Fruit fly (Drosophila melanogaster) whole organism, embryonic: Measurements from ENCODE around the gene Ctr1A.

Experiments used
- ATbp ChIP-seq: fragments of 200-800 bp; sonication (Bioruptor generic); optimal IDR thresholded peaks from 2 replicates; lab custom pipeline; 2017; ENCODE audit warnings: missing biosample characterization, mild to moderate bottlenecking, missing genetic modification characterization, missing genetic modification reagents
- Ada2b ChIP-seq: fragments of 200-800 bp; sonication (Bioruptor generic); IDR thresholded peaks from 2 replicates; pipeline ENCODE4 v1.3.6; 2022; ENCODE audit warnings: missing biosample characterization, missing genetic modification characterization
- Atf-2 ChIP-seq: fragments of 200-800 bp; sonication (Bioruptor generic); optimal IDR thresholded peaks from 2 replicates; lab custom pipeline; 2016; ENCODE audit warnings: missing biosample characterization, missing genetic modification characterization
- Atf6 ChIP-seq: fragments of 200-800 bp; sonication (Bioruptor generic); IDR thresholded peaks from 2 replicates; pipeline ENCODE4 v1.3.6; 2022; ENCODE audit warnings: missing biosample characterization, missing genetic modification characterization
- CG12391 ChIP-seq: fragments of 200-800 bp; sonication (Bioruptor generic); optimal IDR thresholded peaks from 3 replicates; lab custom pipeline; 2018; ENCODE audit warnings: missing biosample characterization, mild to moderate bottlenecking, missing genetic modification characterization, moderate library complexity
- CG12942 ChIP-seq: fragments of 200-800 bp; sonication (Bioruptor generic); optimal IDR thresholded peaks from 3 replicates; lab custom pipeline; 2016; ENCODE audit warnings: missing biosample characterization, missing genetic modification characterization
- CG14860 ChIP-seq: fragments of 200-800 bp; sonication (Bioruptor generic); IDR thresholded peaks from 3 replicates; pipeline ENCODE4 v1.3.6; 2022; ENCODE audit warnings: missing biosample characterization, missing genetic modification characterization; ENCODE audit not compliant: partially characterized antibody
- CG16815 ChIP-seq: fragments of 200-800 bp; sonication (Bioruptor generic); optimal IDR thresholded peaks from 3 replicates; lab custom pipeline; 2017; ENCODE audit warnings: missing biosample characterization, mild to moderate bottlenecking, missing genetic modification characterization
- CG17568 ChIP-seq: fragments of 200-800 bp; sonication (Bioruptor generic); optimal IDR thresholded peaks from 2 replicates; lab custom pipeline; 2018; ENCODE audit warnings: missing biosample characterization, mild to moderate bottlenecking, missing genetic modification characterization, moderate library complexity
- CG2129 ChIP-seq: fragments of 200-800 bp; sonication (Bioruptor generic); IDR thresholded peaks from 2 replicates; pipeline ENCODE4 v1.3.6; 2022; ENCODE audit warnings: missing biosample characterization, missing genetic modification characterization; ENCODE audit not compliant: partially characterized antibody
- CG2889 ChIP-seq: fragments of 200-800 bp; sonication (Bioruptor generic); IDR thresholded peaks from 3 replicates; pipeline ENCODE4 v1.3.6; 2022; ENCODE audit warnings: missing biosample characterization, missing genetic modification characterization
- CG3065 ChIP-seq: fragments of 200-800 bp; sonication (Bioruptor generic); optimal IDR thresholded peaks from 2 replicates; lab custom pipeline; 2016; ENCODE audit warnings: missing biosample characterization, missing genetic modification characterization
- CG3281 ChIP-seq: fragments of 200-800 bp; sonication (Bioruptor generic); optimal IDR thresholded peaks from 3 replicates; lab custom pipeline; 2017; ENCODE audit warnings: missing biosample characterization, mild to moderate bottlenecking, missing genetic modification characterization
- CG3726 ChIP-seq: fragments of 200-800 bp; sonication (Bioruptor generic); IDR thresholded peaks from 3 replicates; pipeline ENCODE4, ENCODE4 v1.3.6; 2022; ENCODE audit warnings: missing biosample characterization, missing genetic modification characterization
- CG6791 ChIP-seq: fragments of 200-800 bp; sonication (Bioruptor generic); IDR thresholded peaks from 3 replicates; pipeline ENCODE4 v1.3.6; 2022; ENCODE audit warnings: missing biosample characterization, missing genetic modification characterization; ENCODE audit not compliant: partially characterized antibody
- CG7839 ChIP-seq: fragments of 200-800 bp; sonication (Bioruptor generic); optimal IDR thresholded peaks from 3 replicates; lab custom pipeline; 2018; ENCODE audit warnings: missing biosample characterization, mild to moderate bottlenecking, missing genetic modification characterization, moderate library complexity
- CG7928 ChIP-seq: fragments of 200-800 bp; sonication (Bioruptor generic); optimal IDR thresholded peaks from 2 replicates; lab custom pipeline; 2017; ENCODE audit warnings: missing biosample characterization, mild to moderate bottlenecking, missing genetic modification characterization
- Deaf1 ChIP-seq: fragments of 200-800 bp; optimal IDR thresholded peaks from 3 replicates; lab custom pipeline; 2019; ENCODE audit warnings: missing biosample characterization, mild to moderate bottlenecking, missing genetic modification characterization, moderate library complexity
- Drgx ChIP-seq: fragments of 200-800 bp; sonication (Bioruptor generic); IDR thresholded peaks from 2 replicates; pipeline ENCODE4 v1.3.6; 2022; ENCODE audit warnings: missing biosample characterization, missing genetic modification characterization
- Hey ChIP-seq: fragments of 200-800 bp; sonication (Bioruptor generic); optimal IDR thresholded peaks from 3 replicates; lab custom pipeline; 2018; ENCODE audit warnings: missing biosample characterization, mild to moderate bottlenecking, missing genetic modification characterization
- Lhr ChIP-seq: fragments of 200-800 bp; sonication (Bioruptor generic); optimal IDR thresholded peaks from 3 replicates; lab custom pipeline; 2017; ENCODE audit warnings: mild to moderate bottlenecking, missing biosample characterization, missing genetic modification reagents, missing genetic modification characterization
- Neu2 ChIP-seq: fragments of 200-800 bp; sonication (Bioruptor generic); optimal IDR thresholded peaks from 3 replicates; lab custom pipeline; 2016; ENCODE audit warnings: missing biosample characterization, missing genetic modification characterization, borderline replicate concordance
- Nf-YC ChIP-seq: fragments of 200-800 bp; optimal IDR thresholded peaks from 3 replicates; lab custom pipeline; 2019; ENCODE audit warnings: missing biosample characterization, mild to moderate bottlenecking, missing genetic modification characterization, moderate library complexity
- Oaz ChIP-seq: fragments of 200-800 bp; sonication (Bioruptor generic); IDR thresholded peaks from 2 replicates; pipeline ENCODE4 v1.3.6; 2022; ENCODE audit warnings: missing biosample characterization, missing genetic modification characterization
- Stat92E ChIP-seq, 3 experiments: fragments of >200 bp in 2 of 3; fragments of 200-800 bp in 1 of 3; sonication (Bioruptor generic) in 1 of 3; optimal IDR thresholded peaks; 2 replicates each; lab custom pipeline; 2017 to 2019; ENCODE audit warnings: missing biosample characterization in 3 of 3, missing genetic modification characterization in 3 of 3, mild to moderate bottlenecking in 1 of 3, moderate library complexity in 1 of 3
- ab ChIP-seq: fragments of 200-800 bp; sonication (Bioruptor generic); optimal IDR thresholded peaks from 2 replicates; lab custom pipeline; 2016; ENCODE audit warnings: missing biosample characterization, missing genetic modification characterization
- al ChIP-seq: fragments of 200-800 bp; sonication (Bioruptor generic); IDR thresholded peaks from 2 replicates; pipeline ENCODE4 v1.3.6; 2022; ENCODE audit warnings: missing biosample characterization, missing genetic modification characterization
- ap ChIP-seq: fragments of 200-800 bp; sonication (Bioruptor generic); IDR thresholded peaks from 2 replicates; pipeline ENCODE4 v1.3.6; 2022; ENCODE audit warnings: missing biosample characterization, missing genetic modification characterization
- ara ChIP-seq: fragments of 200-800 bp; sonication (Bioruptor generic); IDR thresholded peaks from 2 replicates; pipeline ENCODE4 v1.3.6; 2022; ENCODE audit warnings: missing biosample characterization, missing genetic modification characterization
- cas ChIP-seq: fragments of 200-800 bp; sonication (Bioruptor generic); IDR thresholded peaks from 2 replicates; pipeline ENCODE4 v1.3.6; 2022; ENCODE audit warnings: missing biosample characterization, missing genetic modification characterization
- chm ChIP-seq: fragments of 200-800 bp; sonication (Bioruptor generic); IDR thresholded peaks from 2 replicates; pipeline ENCODE4 v1.3.6; 2022; ENCODE audit warnings: missing biosample characterization, missing genetic modification characterization
- ci ChIP-seq: fragments of 200-800 bp; sonication (Bioruptor generic); IDR thresholded peaks from 3 replicates; pipeline ENCODE4 v1.3.6; 2022; ENCODE audit warnings: missing biosample characterization, missing genetic modification characterization
- crc ChIP-seq: fragments of 200-800 bp; sonication (Bioruptor generic); optimal IDR thresholded peaks from 2 replicates; lab custom pipeline; 2016; ENCODE audit warnings: missing biosample characterization, missing genetic modification characterization
- eyg ChIP-seq: fragments of 200-800 bp; sonication (Bioruptor generic); optimal IDR thresholded peaks from 3 replicates; lab custom pipeline; 2016; ENCODE audit warnings: missing biosample characterization, missing genetic modification characterization
- gce ChIP-seq: fragments of 200-800 bp; sonication (Bioruptor generic); IDR thresholded peaks from 3 replicates; pipeline ENCODE4 v1.3.6; 2022; ENCODE audit warnings: missing biosample characterization, missing genetic modification characterization
- gcm ChIP-seq: fragments of 200-800 bp; sonication (Bioruptor generic); optimal IDR thresholded peaks from 2 replicates; lab custom pipeline; 2019; ENCODE audit warnings: missing biosample characterization, mild to moderate bottlenecking, missing genetic modification characterization, moderate library complexity
- gt ChIP-seq: fragments of 200-800 bp; sonication (Bioruptor generic); IDR thresholded peaks from 2 replicates; pipeline ENCODE4 v1.3.6; 2022; ENCODE audit warnings: missing biosample characterization, missing genetic modification characterization
- hbn ChIP-seq: fragments of 200-800 bp; sonication (Bioruptor generic); IDR thresholded peaks from 2 replicates; pipeline ENCODE4 v1.3.6; 2022; ENCODE audit warnings: missing biosample characterization, missing genetic modification characterization; ENCODE audit not compliant: partially characterized antibody
- mirr ChIP-seq: fragments of 200-800 bp; sonication (Bioruptor generic); optimal IDR thresholded peaks from 3 replicates; lab custom pipeline; 2018; ENCODE audit warnings: missing biosample characterization, mild to moderate bottlenecking, missing genetic modification characterization
- nom ChIP-seq: fragments of 200-800 bp; sonication (Bioruptor generic); optimal IDR thresholded peaks from 2 replicates; lab custom pipeline; 2017; ENCODE audit warnings: missing biosample characterization, missing genetic modification characterization, mild to moderate bottlenecking, moderate library complexity, missing genetic modification reagents
- odd ChIP-seq: fragments of 200-800 bp; sonication (Bioruptor generic); optimal IDR thresholded peaks from 2 replicates; lab custom pipeline; 2017; ENCODE audit warnings: missing biosample characterization, mild to moderate bottlenecking, missing genetic modification characterization
- schlank ChIP-seq: fragments of 200-800 bp; sonication (Bioruptor generic); optimal IDR thresholded peaks from 2 replicates; lab custom pipeline; 2018; ENCODE audit warnings: missing biosample characterization, mild to moderate bottlenecking, missing genetic modification characterization
- sim ChIP-seq: fragments of 200-800 bp; sonication (Bioruptor generic); IDR thresholded peaks from 2 replicates; pipeline ENCODE4 v1.3.6; 2022; ENCODE audit warnings: missing biosample characterization, missing genetic modification characterization
- slou ChIP-seq: fragments of 200-800 bp; sonication (Bioruptor generic); optimal IDR thresholded peaks from 3 replicates; lab custom pipeline; 2016; ENCODE audit warnings: missing biosample characterization, missing genetic modification characterization
- sob ChIP-seq: fragments of 200-800 bp; sonication (Bioruptor generic); IDR thresholded peaks from 2 replicates; pipeline ENCODE4 v1.3.6; 2022; ENCODE audit warnings: missing biosample characterization, missing genetic modification characterization
- stc ChIP-seq: fragments of 200-800 bp; sonication (Bioruptor generic); IDR thresholded peaks from 2 replicates; pipeline ENCODE4 v1.3.6; 2022; ENCODE audit warnings: missing biosample characterization, missing genetic modification characterization
- tgo ChIP-seq: fragments of 200-800 bp; sonication (Bioruptor generic); IDR thresholded peaks from 3 replicates; pipeline ENCODE4 v1.3.6; 2022; ENCODE audit warnings: missing biosample characterization, missing genetic modification characterization
- tin ChIP-seq: fragments of 200-800 bp; sonication (Bioruptor generic); optimal IDR thresholded peaks from 3 replicates; lab custom pipeline; 2016; ENCODE audit warnings: missing biosample characterization, missing genetic modification characterization
- tna ChIP-seq: fragments of 200-800 bp; sonication (Bioruptor generic); IDR thresholded peaks from 2 replicates; pipeline ENCODE4 v1.3.6; 2022; ENCODE audit warnings: missing biosample characterization, missing genetic modification characterization; ENCODE audit not compliant: partially characterized antibody
- ttk ChIP-seq: fragments of 200-800 bp; sonication (Bioruptor generic); IDR thresholded peaks from 2 replicates; pipeline ENCODE4 v2.1.2; 2022; ENCODE audit warnings: missing biosample characterization, missing genetic modification characterization
- usp ChIP-seq: fragments of >200 bp; optimal IDR thresholded peaks from 2 replicates; lab custom pipeline; 2017; ENCODE audit warnings: missing biosample characterization, missing genetic modification characterization
- vfl ChIP-seq: fragments of 200-800 bp; sonication (Bioruptor generic); optimal IDR thresholded peaks from 2 replicates; lab custom pipeline; 2016; ENCODE audit warnings: missing biosample characterization, missing genetic modification characterization

Gene Ctr1A

dm6 chrX:6661392-6661837 lies at the start of gene Ctr1A, which contains the start of gene CG3224:
Gene Ctr1A (plus strand): TSS chrX:6661647.
Gene CG3224 (minus strand): TSS chrX:6661462.
- TF ChIP-seq Hey (no peak), CG12391 (tag; lab: Kevin White, UChicago) (peak; percentile 18), tin (GFP tag; lab: Kevin White, UChicago) (no peak), schlank (tag; lab: Kevin White, UChicago) (no peak), CG12942 (GFP tag; lab: Kevin White, UChicago) (no peak), gce (no peak), hbn (GFP tag; lab: Robert Waterston, UW) (no peak), Nf-YC (tag; lab: Kevin White, UChicago) (peak; percentile 3), gcm (GFP tag; lab: Kevin White, UChicago) (no peak), Deaf1 (tag; lab: Kevin White, UChicago) (no peak), CG14860 (GFP tag; lab: Robert Waterston, UW) (no peak), CG17568 (GFP tag; lab: Kevin White, UChicago) (no peak), slou (GFP tag; lab: Kevin White, UChicago) (no peak), stc (no peak), ci (GFP tag; lab: Robert Waterston, UW) (no peak), cas (no peak), nom (GFP tag; lab: Kevin White, UChicago) (no peak), usp (no peak), CG7839 (tag; lab: Kevin White, UChicago) (no peak), CG7928 (GFP tag; lab: Kevin White, UChicago) (no peak), al (no peak), Neu2 (GFP tag; lab: Kevin White, UChicago) (no peak), Oaz (no peak), CG3281 (GFP tag; lab: Kevin White, UChicago) (no peak), CG2889 (GFP tag; lab: Robert Waterston, UW) (no peak), CG3065 (no peak), Atf-2 (GFP tag; lab: Kevin White, UChicago) (no peak), ttk (no peak), gt (GFP tag; lab: Robert Waterston, UW) (no peak), eyg (no peak), CG3726 (GFP tag; lab: Robert Waterston, UW) (no peak), CG16815 (GFP tag; lab: Kevin White, UChicago) (no peak), tna (GFP tag; lab: Robert Waterston, UW) (no peak), Atf6 (no peak), sim (GFP tag; lab: Robert Waterston, UW) (no peak), ab (no peak), ara (GFP tag; lab: Robert Waterston, UW) (no peak), vfl (no peak), crc (GFP tag; lab: Kevin White, UChicago) (no peak), chm (GFP tag; lab: Robert Waterston, UW) (no peak), Drgx (GFP tag; lab: Robert Waterston, UW) (no peak), ap (no peak), sob (GFP tag; lab: Robert Waterston, UW) (no peak), tgo (GFP tag; lab: Robert Waterston, UW) (no peak), CG6791 (GFP tag; lab: Robert Waterston, UW) (no peak), ATbp (GFP tag; lab: Kevin White, UChicago) (no peak), Stat92E (GFP tag; optimal IDR thresholded peaks at IDR 0.05; lab: Kevin White, UChicago) (no peak), Ada2b (GFP tag; lab: Robert Waterston, UW) (no peak), mirr (GFP tag; lab: Kevin White, UChicago) (peak; percentile 12), odd (no peak), CG2129 (GFP tag; lab: Robert Waterston, UW) (no peak), Lhr (no peak)
